In the genomic region with DNA sequence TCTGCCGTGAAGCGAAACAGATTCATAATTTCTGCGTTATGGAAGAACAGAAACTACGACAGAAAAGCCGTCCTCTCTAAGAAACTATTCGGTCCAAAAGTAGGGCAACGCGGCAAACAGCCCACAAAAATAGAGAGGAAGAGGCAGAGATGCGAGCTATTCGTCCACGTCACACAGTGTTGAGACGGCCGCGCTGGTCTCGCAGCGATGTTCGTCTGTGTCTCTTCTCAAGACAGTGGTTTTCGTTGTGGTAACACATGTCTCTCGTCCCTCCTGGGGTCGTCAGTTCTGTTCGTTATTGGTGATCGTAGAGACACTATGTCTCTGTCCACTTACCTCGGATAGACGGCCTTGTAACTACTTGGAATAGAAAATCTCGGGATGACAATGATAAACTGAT, we compare ENCODE assay signal across 4 worm cellular contexts.
A peak's percentile ranks its signal among the peaks of the same experiment; 100 is the strongest.
TF ChIP-seq lines count a peak whose summit lies in the region.

A gene (minus strand): TSS at position 114 of the 400 bp plus-strand sequence.

TF ChIP-seq in whole organism, L2 larva, 48 proteins besides CTCF, POLR2A, EP300 and RAD21:
- TF ChIP-seq elt-1 (tag; optimal IDR thresholded peaks at IDR 0.05; lab: Kevin White, UChicago) (no peak), zag-1 (tag; optimal IDR thresholded peaks at IDR 0.05; lab: Kevin White, UChicago) (peak; percentile 59), aly-2 (tag; optimal IDR thresholded peaks at IDR 0.05; lab: Kevin White, UChicago) (no peak), nhr-129 (tag; optimal IDR thresholded peaks at IDR 0.05; lab: Kevin White, UChicago) (peak; percentile 87), sma-3 (GFP tag; optimal IDR thresholded peaks at IDR 0.05; lab: Kevin White, UChicago) (peak; percentile 55), F13H6.1 (tag; optimal IDR thresholded peaks at IDR 0.05; lab: Kevin White, UChicago) (peak; percentile 51), mbf-1 (tag; optimal IDR thresholded peaks at IDR 0.05; lab: Kevin White, UChicago) (no peak), sem-4 (tag; optimal IDR thresholded peaks at IDR 0.05; lab: Kevin White, UChicago) (peak; percentile 67), lsy-2 (tag; optimal IDR thresholded peaks at IDR 0.05; lab: Kevin White, UChicago) (peak in 1 of 2 experiments; percentile 72), C34F6.9 (tag; optimal IDR thresholded peaks at IDR 0.05; lab: Kevin White, UChicago) (peak; percentile 62), mdl-1 (tag; optimal IDR thresholded peaks at IDR 0.05; lab: Kevin White, UChicago) (peak; percentile 9 to 40), nhr-21 (tag; optimal IDR thresholded peaks at IDR 0.05; lab: Kevin White, UChicago) (peak; percentile 72), fos-1 (tag; optimal IDR thresholded peaks at IDR 0.05; lab: Kevin White, UChicago) (peak; percentile 73), crh-2 (tag; optimal IDR thresholded peaks at IDR 0.05; lab: Kevin White, UChicago) (peak; percentile 98), ceh-16 (tag; optimal IDR thresholded peaks at IDR 0.05; lab: Kevin White, UChicago) (peak; percentile 7), nhr-12 (tag; optimal IDR thresholded peaks at IDR 0.05; lab: Kevin White, UChicago) (no peak), lin-13 (GFP tag; optimal IDR thresholded peaks at IDR 0.05; lab: Kevin White, UChicago) (peak; percentile 37), sma-9 (GFP tag; optimal IDR thresholded peaks at IDR 0.05; lab: Kevin White, UChicago) (peak; percentile 71), sma-9 (tag; optimal IDR thresholded peaks at IDR 0.05; lab: Kevin White, UChicago) (no peak), unc-55 (GFP tag; optimal IDR thresholded peaks at IDR 0.05; lab: Kevin White, UChicago) (peak; percentile 67)

TF ChIP-seq in whole organism, L4 larva, 104 proteins besides CTCF, POLR2A, EP300 and RAD21 (continues in another document):
- peak; percentile 77 for TF ChIP-seq mep-1 (tag; optimal IDR thresholded peaks at IDR 0.05; lab: Kevin White, UChicago)
- peak; percentile 32 for TF ChIP-seq nhr-11 (tag; optimal IDR thresholded peaks at IDR 0.05; lab: Kevin White, UChicago)
- peak; percentile 24; the same call in 1 of the 2 replicates for TF ChIP-seq set-16 (GFP tag; IDR thresholded peaks at IDR 0.05; lab: Robert Waterston, UW)
- no peak for TF ChIP-seq T20F7.1 (GFP tag; optimal IDR thresholded peaks at IDR 0.05; lab: Kevin White, UChicago)
- TF ChIP-seq hif-1 (tag; optimal IDR thresholded peaks at IDR 0.05; lab: Kevin White, UChicago) = peak in 1 of 2 experiments; percentile 32
- TF ChIP-seq zag-1 (tag; optimal IDR thresholded peaks at IDR 0.05; lab: Kevin White, UChicago) = no peak
- peak; percentile 77 for TF ChIP-seq hmg-1.1 (GFP tag; IDR thresholded peaks at IDR 0.05; lab: Robert Waterston, UW)
- TF ChIP-seq snpc-1.2 (GFP tag; IDR thresholded peaks at IDR 0.05; lab: Robert Waterston, UW) = no peak
- TF ChIP-seq ceh-20 (GFP tag; IDR thresholded peaks at IDR 0.05; lab: Robert Waterston, UW) = 0 out of 2 replicates have a peak, but pooled peaks have one; percentile 34
- TF ChIP-seq unc-39 (tag; optimal IDR thresholded peaks at IDR 0.05; lab: Kevin White, UChicago) = no peak
- TF ChIP-seq aha-1 (tag; lab: Kevin White, UChicago) = peak; percentile 97
- TF ChIP-seq lim-7 (GFP tag; IDR thresholded peaks at IDR 0.05; lab: Robert Waterston, UW) = no peak; the same call in 1 of the 2 replicates
- TF ChIP-seq tag-97 (GFP tag; IDR thresholded peaks at IDR 0.05; lab: Robert Waterston, UW) = no peak
- TF ChIP-seq gei-8 (GFP tag; optimal IDR thresholded peaks at IDR 0.05; lab: Kevin White, UChicago) = no peak
- peak; percentile 83 for TF ChIP-seq mes-2 (tag; optimal IDR thresholded peaks at IDR 0.05; lab: Kevin White, UChicago; ENCODE audit: poor library complexity, severe bottlenecking)
- TF ChIP-seq dve-1 (tag; optimal IDR thresholded peaks at IDR 0.05; lab: Kevin White, UChicago; ENCODE audit: insufficient read depth) = peak; percentile 82
- TF ChIP-seq php-3 (GFP tag; IDR thresholded peaks at IDR 0.05; lab: Robert Waterston, UW) = peak; percentile 46; the same call in 1 of the 2 replicates
- peak; percentile 99 for TF ChIP-seq mxl-3 (GFP tag; optimal IDR thresholded peaks at IDR 0.05; lab: Kevin White, UChicago)
- TF ChIP-seq fos-1 (tag; optimal IDR thresholded peaks at IDR 0.05; lab: Kevin White, UChicago) = no peak
- no peak for TF ChIP-seq cey-2 (tag; optimal IDR thresholded peaks at IDR 0.05; lab: Kevin White, UChicago; ENCODE audit: borderline replicate concordance, insufficient read depth)
- TF ChIP-seq T26A8.4 (GFP tag; IDR thresholded peaks at IDR 0.05; lab: Robert Waterston, UW) = peak; percentile 48; the same call in 1 of the 2 replicates
- no peak for TF ChIP-seq egl-43 (GFP tag; IDR thresholded peaks at IDR 0.05; lab: Robert Waterston, UW)

TF ChIP-seq in whole organism, late embryonic, 69 proteins besides CTCF, POLR2A, EP300 and RAD21:
- TF ChIP-seq ztf-16 (tag; optimal IDR thresholded peaks at IDR 0.05; lab: Kevin White, UChicago) = no peak
- TF ChIP-seq mec-3 (tag; optimal IDR thresholded peaks at IDR 0.05; lab: Kevin White, UChicago; ENCODE audit: borderline replicate concordance) = no peak
- peak; percentile 50 for TF ChIP-seq nfya-1 (tag; optimal IDR thresholded peaks at IDR 0.05; lab: Kevin White, UChicago)
- no peak for TF ChIP-seq elt-4 (tag; optimal IDR thresholded peaks at IDR 0.05; lab: Kevin White, UChicago)
- no peak for TF ChIP-seq ets-4 (tag; optimal IDR thresholded peaks at IDR 0.05; lab: Kevin White, UChicago)
- no peak for TF ChIP-seq sox-4 (tag; optimal IDR thresholded peaks at IDR 0.05; lab: Kevin White, UChicago)
- peak; percentile 22 for TF ChIP-seq unc-42 (tag; optimal IDR thresholded peaks at IDR 0.05; lab: Kevin White, UChicago)
- TF ChIP-seq tbx-2 (tag; optimal IDR thresholded peaks at IDR 0.05; lab: Kevin White, UChicago) = peak; percentile 8
- peak; percentile 55 for TF ChIP-seq ref-2 (tag; optimal IDR thresholded peaks at IDR 0.05; lab: Kevin White, UChicago)
- peak; percentile 46 for TF ChIP-seq rnt-1 (tag; optimal IDR thresholded peaks at IDR 0.05; lab: Kevin White, UChicago)
- no peak for TF ChIP-seq ceh-22 (tag; optimal IDR thresholded peaks at IDR 0.05; lab: Kevin White, UChicago)
- no peak for TF ChIP-seq che-1 (tag; optimal IDR thresholded peaks at IDR 0.05; lab: Kevin White, UChicago)
- peak; percentile 13 for TF ChIP-seq ceh-18 (tag; optimal IDR thresholded peaks at IDR 0.05; lab: Kevin White, UChicago)
- TF ChIP-seq ceh-31 (tag; optimal IDR thresholded peaks at IDR 0.05; lab: Kevin White, UChicago) = peak; percentile 28
- TF ChIP-seq sdc-2 (tag; optimal IDR thresholded peaks at IDR 0.05; lab: Kevin White, UChicago) = peak; percentile 35
- TF ChIP-seq ceh-19 (GFP tag; optimal IDR thresholded peaks at IDR 0.05; lab: Kevin White, UChicago) = no peak
- peak; percentile 47 for TF ChIP-seq hlh-30 (tag; optimal IDR thresholded peaks at IDR 0.05; lab: Kevin White, UChicago; ENCODE audit: insufficient read depth)
- TF ChIP-seq pat-9 (tag; optimal IDR thresholded peaks at IDR 0.05; lab: Kevin White, UChicago) = no peak
- no peak for TF ChIP-seq K02D7.2 (tag; optimal IDR thresholded peaks at IDR 0.05; lab: Kevin White, UChicago)

TF ChIP-seq in whole organism, mixed stage, embryonic, 35 proteins besides CTCF, POLR2A, EP300 and RAD21 (continues in another document):
- TF ChIP-seq mab-5 (tag; optimal IDR thresholded peaks at IDR 0.05; lab: Kevin White, UChicago) (no peak), ham-2 (GFP tag; optimal IDR thresholded peaks at IDR 0.05; lab: Kevin White, UChicago) (peak; percentile 62), sptf-1 (tag; optimal IDR thresholded peaks at IDR 0.05; lab: Kevin White, UChicago) (peak; percentile 47), lin-13 (tag; optimal IDR thresholded peaks at IDR 0.05; lab: Kevin White, UChicago) (peak; percentile 14), mls-2 (tag; optimal IDR thresholded peaks at IDR 0.05; lab: Kevin White, UChicago) (no peak), hlh-1 (tag; optimal IDR thresholded peaks at IDR 0.05; lab: Kevin White, UChicago) (peak; percentile 86), M03D4.4 (tag; optimal IDR thresholded peaks at IDR 0.05; lab: Kevin White, UChicago) (no peak), ceh-39 (tag; optimal IDR thresholded peaks at IDR 0.05; lab: Kevin White, UChicago) (peak; percentile 14), ceh-83 (GFP tag; optimal IDR thresholded peaks at IDR 0.05; lab: Kevin White, UChicago) (no peak), nhr-28 (tag; optimal IDR thresholded peaks at IDR 0.05; lab: Kevin White, UChicago) (no peak), ceh-43 (GFP tag; optimal IDR thresholded peaks at IDR 0.05; lab: Kevin White, UChicago) (no peak), snpc-4 (tag; optimal IDR thresholded peaks at IDR 0.05; lab: Kevin White, UChicago) (no peak), ces-1 (GFP tag; optimal IDR thresholded peaks at IDR 0.05; lab: Kevin White, UChicago) (peak; percentile 28), blmp-1 (tag; optimal IDR thresholded peaks at IDR 0.05; lab: Kevin White, UChicago) (no peak), unc-62 (GFP tag; optimal IDR thresholded peaks at IDR 0.05; lab: Kevin White, UChicago) (peak; percentile 22), pha-4 (tag; optimal IDR thresholded peaks at IDR 0.05; lab: Kevin White, UChicago) (no peak), lsy-2 (tag; optimal IDR thresholded peaks at IDR 0.05; lab: Kevin White, UChicago) (no peak), mep-1 (tag; optimal IDR thresholded peaks at IDR 0.05; lab: Kevin White, UChicago) (peak; percentile 26), unc-120 (tag; optimal IDR thresholded peaks at IDR 0.05; lab: Kevin White, UChicago; ENCODE audit: poor library complexity, severe bottlenecking) (peak; percentile 45), nhr-76 (tag; optimal IDR thresholded peaks at IDR 0.05; lab: Kevin White, UChicago) (no peak), nhr-237 (tag; optimal IDR thresholded peaks at IDR 0.05; lab: Kevin White, UChicago) (no peak), flh-1 (GFP tag; optimal IDR thresholded peaks at IDR 0.05; lab: Kevin White, UChicago) (no peak), bed-3 (GFP tag; optimal IDR thresholded peaks at IDR 0.05; lab: Kevin White, UChicago) (no peak), nhr-12 (tag; optimal IDR thresholded peaks at IDR 0.05; lab: Kevin White, UChicago) (no peak), elt-1 (tag; optimal IDR thresholded peaks at IDR 0.05; lab: Kevin White, UChicago; ENCODE audit: borderline replicate concordance, insufficient read depth) (no peak), elt-3 (tag; optimal IDR thresholded peaks at IDR 0.05; lab: Kevin White, UChicago) (no peak), zip-8 (tag; optimal IDR thresholded peaks at IDR 0.05; lab: Kevin White, UChicago) (no peak), cnd-1 (tag; optimal IDR thresholded peaks at IDR 0.05; lab: Kevin White, UChicago) (peak; percentile 0), unc-39 (tag; optimal IDR thresholded peaks at IDR 0.05; lab: Kevin White, UChicago) (no peak), drap-1 (GFP tag; optimal IDR thresholded peaks at IDR 0.05; lab: Kevin White, UChicago) (no peak), sem-2 (GFP tag; optimal IDR thresholded peaks at IDR 0.05; lab: Kevin White, UChicago) (no peak), tbx-8 (GFP tag; optimal IDR thresholded peaks at IDR 0.05; lab: Kevin White, UChicago) (no peak), nhr-2 (tag; optimal IDR thresholded peaks at IDR 0.05; lab: Kevin White, UChicago) (no peak), lin-32 (GFP tag; optimal IDR thresholded peaks at IDR 0.05; lab: Kevin White, UChicago) (no peak)
